Worm (Caenorhabditis elegans) whole organism, L3 larva: ENCODE data around the gene ZK930.7.

ENCODE experiments used
- R02D3.7 ChIP-seq: fragments of 150-350 bp; optimal IDR thresholded peaks from 2 replicates; lab custom pipeline; 2014; ENCODE audit warnings: missing biosample characterization, missing genetic modification characterization
- ZK546.5 ChIP-seq: sonication (generic microtip); optimal IDR thresholded peaks from 2 replicates; lab custom pipeline; 2017; ENCODE audit warnings: missing biosample characterization, missing genetic modification characterization
- ama-1 ChIP-seq: fragments of 150-350 bp; optimal IDR thresholded peaks from 2 replicates; lab custom pipeline; 2018
- ceh-16 ChIP-seq: sonication (generic microtip); optimal IDR thresholded peaks from 2 replicates; lab custom pipeline; 2017; ENCODE audit warnings: missing biosample characterization, missing genetic modification characterization
- ceh-9 ChIP-seq: sonication (generic microtip); optimal IDR thresholded peaks from 2 replicates; lab custom pipeline; 2018; ENCODE audit warnings: missing biosample characterization, missing genetic modification characterization
- egl-5 ChIP-seq: fragments of 150-350 bp; optimal IDR thresholded peaks from 2 replicates; lab custom pipeline; 2017; ENCODE audit warnings: missing biosample characterization, missing genetic modification reagents, missing genetic modification characterization, inconsistent platforms
- elt-2 ChIP-seq: sonication (generic microtip); optimal IDR thresholded peaks from 2 replicates; lab custom pipeline; 2016; ENCODE audit warnings: missing genetic modification reagents, mild to moderate bottlenecking, missing genetic modification characterization, missing compliant biosample characterization
- elt-3 ChIP-seq, 3 experiments: fragments of 150-350 bp in 1 of 3; sonication (generic microtip) in 2 of 3; optimal IDR thresholded peaks; 2 replicates in 2 of 3; 4 replicates in 1 of 3; lab custom pipeline; 2014 to 2017; ENCODE audit warnings: missing biosample characterization in 3 of 3, missing genetic modification characterization in 3 of 3
- fkh-2 ChIP-seq: fragments of 150-350 bp; optimal IDR thresholded peaks from 2 replicates; lab custom pipeline; 2014; ENCODE audit warnings: missing biosample characterization, missing genetic modification reagents, missing genetic modification characterization
- hmg-11 ChIP-seq: sonication (generic microtip); optimal IDR thresholded peaks from 2 replicates; lab custom pipeline; 2016; ENCODE audit warnings: missing genetic modification characterization, missing compliant biosample characterization
- jun-1 ChIP-seq: fragments of 150-350 bp; optimal IDR thresholded peaks from 2 replicates; lab custom pipeline; 2014; ENCODE audit warnings: missing biosample characterization, missing genetic modification reagents, missing genetic modification characterization
- lin-15B ChIP-seq: fragments of 150-350 bp; optimal IDR thresholded peaks from 2 replicates; lab custom pipeline; 2014; ENCODE audit warnings: missing biosample characterization, missing genetic modification characterization
- lin-39 ChIP-seq: fragments of 150-350 bp; optimal IDR thresholded peaks from 2 replicates; lab custom pipeline; 2018; ENCODE audit warnings: missing biosample characterization, missing genetic modification reagents, missing genetic modification characterization
- nfya-1 ChIP-seq: sonication (generic microtip); optimal IDR thresholded peaks from 2 replicates; lab custom pipeline; 2017; ENCODE audit warnings: missing genetic modification characterization, mild to moderate bottlenecking, missing compliant biosample characterization, antibody characterized with exemption, moderate library complexity; ENCODE audit not compliant: insufficient read depth
- nhr-12 ChIP-seq: fragments of 150-350 bp; optimal IDR thresholded peaks from 2 replicates; lab custom pipeline; 2014; ENCODE audit warnings: missing biosample characterization, missing genetic modification characterization
- nhr-23 ChIP-seq: fragments of 150-350 bp; optimal IDR thresholded peaks from 2 replicates; lab custom pipeline; 2014; ENCODE audit warnings: missing biosample characterization, missing genetic modification reagents, missing genetic modification characterization
- nhr-28 ChIP-seq: fragments of 150-350 bp; optimal IDR thresholded peaks from 2 replicates; lab custom pipeline; 2014; ENCODE audit warnings: missing biosample characterization, missing genetic modification characterization
- nhr-43 ChIP-seq: sonication (generic microtip); optimal IDR thresholded peaks from 2 replicates; lab custom pipeline; 2016; ENCODE audit warnings: mild to moderate bottlenecking, missing genetic modification characterization, missing compliant biosample characterization; ENCODE audit not compliant: poor library complexity, severe bottlenecking
- nhr-67 ChIP-seq: fragments of 150-350 bp; optimal IDR thresholded peaks from 2 replicates; lab custom pipeline; 2014; ENCODE audit warnings: missing biosample characterization, missing genetic modification characterization
- pha-4 ChIP-seq: fragments of 150-350 bp; optimal IDR thresholded peaks from 2 replicates; lab custom pipeline; 2014; ENCODE audit warnings: missing biosample characterization, missing genetic modification reagents, missing genetic modification characterization
- skn-1 ChIP-seq: fragments of 150-350 bp; optimal IDR thresholded peaks from 2 replicates; lab custom pipeline; 2014; ENCODE audit warnings: missing biosample characterization, missing genetic modification characterization
- tbx-2 ChIP-seq: sonication (generic microtip); optimal IDR thresholded peaks from 2 replicates; lab custom pipeline; 2016; ENCODE audit warnings: mild to moderate bottlenecking, missing genetic modification characterization, missing compliant biosample characterization
- unc-39 ChIP-seq: sonication (generic microtip); optimal IDR thresholded peaks from 4 replicates; lab custom pipeline; 2017; ENCODE audit warnings: missing biosample characterization, missing genetic modification characterization
- ztf-4 ChIP-seq: fragments of 150-350 bp; optimal IDR thresholded peaks from 2 replicates; lab custom pipeline; 2014; ENCODE audit warnings: missing biosample characterization, missing genetic modification characterization

Gene ZK930.7

DNA sequence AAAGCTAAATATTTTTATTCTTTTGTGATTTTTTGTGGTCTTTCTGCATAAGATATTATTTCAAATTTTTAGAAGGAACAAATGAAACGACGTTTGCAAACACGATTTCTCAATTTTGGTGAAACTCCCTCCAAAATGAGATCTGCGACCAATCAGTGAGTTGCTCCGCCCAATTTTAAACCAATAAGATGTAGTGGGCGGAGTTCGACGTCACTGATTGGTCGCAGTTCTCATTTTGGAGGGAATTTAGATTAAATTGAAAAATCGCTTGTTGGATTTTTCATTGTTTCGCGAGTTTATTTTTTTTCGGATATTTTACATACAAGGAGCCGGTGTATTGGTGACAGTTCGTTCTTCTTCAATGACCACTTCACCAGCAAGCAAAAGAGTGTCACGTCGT lies 3.8 kb upstream of the ZK930.7 start:
- peak; percentile 97 for TF ChIP-seq nfya-1 (tag; lab: Kevin White, UChicago)
- no peak for TF ChIP-seq nhr-43

DNA sequence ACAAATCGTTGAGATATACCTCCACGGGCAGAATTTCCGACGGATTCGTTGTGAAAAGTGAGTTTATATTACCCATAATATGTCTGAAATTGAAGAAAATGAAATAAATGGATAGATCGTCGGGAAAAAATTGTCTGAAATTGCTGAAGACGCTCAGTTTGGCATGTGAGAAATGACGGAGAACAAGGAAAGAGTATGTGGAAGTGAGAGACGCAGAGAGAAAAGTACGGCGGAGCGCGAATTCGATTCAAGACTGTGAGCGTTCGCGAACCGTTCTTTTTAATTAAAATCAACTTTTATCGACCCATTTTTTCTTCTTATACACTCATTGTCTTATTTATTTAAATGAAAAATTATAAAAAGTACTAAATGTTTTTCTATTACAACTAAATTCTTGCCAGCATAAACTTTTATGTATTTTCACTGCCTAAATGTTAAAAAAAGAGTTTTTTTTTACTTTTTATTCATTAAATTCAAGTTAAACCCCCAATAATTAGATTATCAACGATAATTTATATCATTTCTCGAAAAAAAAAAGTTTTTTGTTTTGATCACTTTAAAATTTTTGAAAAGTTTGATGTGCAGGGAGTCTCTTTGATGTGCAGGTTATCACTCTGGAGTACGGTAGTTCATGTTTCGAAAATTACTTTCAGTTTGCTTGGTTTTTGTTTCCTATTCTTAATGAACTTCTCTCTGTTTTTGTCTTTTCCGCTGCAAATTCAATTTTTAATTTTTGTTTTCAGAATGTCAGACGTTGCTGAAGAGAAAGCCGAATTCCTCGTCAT lies 1.6 kb downstream of the ZK930.7 start, which contains the start of the genes vps-15 and hmg-12:
Gene vps-15, minus strand, starts transcription at position 83 of the 785 bp plus-strand sequence.
Gene hmg-12, plus strand, starts transcription at position 744 of the 785 bp plus-strand sequence.
- TF ChIP-seq egl-5 (no peak), ZK546.5 (tag; lab: Kevin White, UChicago) (peak; percentile 11), nfya-1 (tag; lab: Kevin White, UChicago) (peak; percentile 24), lin-15B (tag; lab: Kevin White, UChicago) (peak; percentile 54), hmg-11 (tag; lab: Kevin White, UChicago) (peak; percentile 67)
- TF ChIP-seq, all 47 proteins: peak for 4

DNA sequence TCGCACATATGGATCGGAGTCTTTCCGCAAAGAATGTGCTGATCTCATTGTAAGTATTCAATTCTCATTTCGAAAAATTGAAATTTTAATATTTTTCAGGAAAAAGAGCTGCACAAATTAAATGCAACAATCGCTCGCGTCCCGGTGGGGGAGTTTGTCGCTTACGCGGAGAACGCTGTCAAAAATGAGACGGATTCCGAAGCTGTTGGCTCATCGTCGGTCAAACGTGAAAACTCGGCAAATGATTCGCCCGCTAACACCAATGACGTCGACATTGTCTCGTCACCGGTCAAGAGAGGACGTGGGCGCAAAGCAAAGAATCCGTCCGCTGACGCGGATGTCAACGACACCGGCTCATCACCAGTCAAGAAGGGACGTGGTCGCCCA lies 2.1 kb downstream of the ZK930.7 start:
- TF ChIP-seq jun-1 (tag; lab: Kevin White, UChicago) (no peak), nfya-1 (tag; lab: Kevin White, UChicago) (no peak), ztf-4 (tag; lab: Kevin White, UChicago) (no peak), nhr-28 (tag; lab: Kevin White, UChicago) (no peak), tbx-2 (tag; lab: Kevin White, UChicago) (no peak), ceh-9 (tag; lab: Kevin White, UChicago) (no peak), nhr-23 (tag; lab: Kevin White, UChicago) (no peak), fkh-2 (no peak)

DNA sequence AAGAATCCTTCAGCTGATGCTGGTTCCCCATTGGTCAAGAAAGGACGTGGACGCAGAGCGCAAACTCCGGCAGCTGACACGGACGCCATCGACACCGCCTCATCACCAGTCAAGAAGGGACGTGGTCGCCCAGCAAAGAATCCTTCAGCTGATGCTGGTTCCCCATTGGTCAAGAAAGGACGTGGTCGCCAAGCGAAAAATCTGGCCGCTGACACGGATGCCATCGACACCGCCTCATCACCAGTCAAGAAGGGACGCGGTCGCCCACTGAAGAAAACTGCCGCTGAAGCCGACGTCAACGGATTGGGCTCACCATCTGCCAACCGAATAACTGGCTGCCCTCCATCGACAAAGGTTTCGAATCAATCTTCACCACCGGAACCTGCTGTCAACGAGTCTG lies 2.5 kb downstream of the ZK930.7 start:
- TF ChIP-seq skn-1 (tag; lab: Kevin White, UChicago) (no peak), unc-39 (tag; lab: Kevin White, UChicago) (no peak), nhr-23 (tag; lab: Kevin White, UChicago) (no peak), lin-39 (tag; lab: Kevin White, UChicago) (no peak), nhr-43 (no peak)
- TF ChIP-seq, all 47 proteins: peak for 0

DNA sequence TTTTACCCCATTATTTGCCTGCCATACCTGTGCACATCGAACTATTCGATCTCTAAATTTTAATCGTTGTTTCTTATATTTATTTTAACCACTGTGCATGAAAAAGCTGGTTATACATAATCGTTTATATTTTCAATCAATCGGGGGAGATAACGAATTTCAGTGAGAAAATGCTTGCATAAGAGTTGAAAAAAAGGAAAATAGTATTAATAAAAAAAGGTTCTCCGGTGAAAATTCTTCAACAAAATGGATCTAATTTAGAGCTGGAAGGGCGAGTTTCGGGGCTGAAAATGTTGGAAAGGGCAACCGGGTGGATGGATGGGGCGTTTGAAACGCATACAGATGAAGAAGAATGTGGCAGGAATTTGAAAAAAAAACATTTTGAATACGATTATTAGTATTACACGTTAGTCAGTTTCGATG lies 3.1 kb downstream of the ZK930.7 start:
- peak; percentile 57 for TF ChIP-seq ama-1
- no peak for TF ChIP-seq nhr-12
- TF ChIP-seq, all 47 proteins: peak for 1

DNA sequence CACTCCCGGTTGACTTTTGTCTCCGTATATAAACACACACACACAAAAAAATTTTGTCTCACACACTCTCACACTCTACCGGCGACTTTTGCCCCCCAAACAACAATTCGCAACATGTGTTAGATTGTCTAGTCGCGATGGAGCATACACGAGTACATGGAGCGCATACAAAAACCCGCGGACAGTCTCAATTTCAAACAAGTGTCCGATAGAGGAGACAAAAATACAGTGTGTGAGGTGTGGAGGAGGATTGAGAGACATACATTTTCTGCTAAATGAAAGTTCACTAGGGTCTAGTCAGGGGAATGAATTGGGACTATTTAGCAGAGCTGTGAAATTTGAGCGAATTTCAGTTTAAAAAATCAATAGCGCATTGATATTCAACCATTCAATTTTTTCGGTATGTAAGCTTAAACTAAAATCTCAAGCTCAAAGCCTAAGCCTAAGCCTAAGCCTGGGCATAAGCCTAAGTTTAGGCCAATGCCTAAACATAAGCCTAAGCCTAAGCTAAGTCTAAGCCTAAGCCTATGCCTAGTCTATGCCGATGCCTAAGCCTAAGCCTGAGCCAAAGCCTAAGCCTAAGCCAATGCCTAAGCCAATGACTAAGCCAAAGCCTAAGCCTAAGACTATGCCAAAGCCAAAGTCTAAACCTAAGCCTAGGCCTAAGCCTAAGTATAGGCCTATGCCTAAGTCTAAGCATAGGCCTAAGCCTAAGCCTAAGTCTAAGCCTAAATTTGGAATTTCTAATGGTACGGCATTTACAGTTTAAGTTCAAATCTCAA lies 8.5 kb downstream of the ZK930.7 start:
- TF ChIP-seq unc-39 (tag; lab: Kevin White, UChicago) (no peak), pha-4 (tag; lab: Kevin White, UChicago) (peak; percentile 73), lin-15B (tag; lab: Kevin White, UChicago) (no peak)

DNA sequence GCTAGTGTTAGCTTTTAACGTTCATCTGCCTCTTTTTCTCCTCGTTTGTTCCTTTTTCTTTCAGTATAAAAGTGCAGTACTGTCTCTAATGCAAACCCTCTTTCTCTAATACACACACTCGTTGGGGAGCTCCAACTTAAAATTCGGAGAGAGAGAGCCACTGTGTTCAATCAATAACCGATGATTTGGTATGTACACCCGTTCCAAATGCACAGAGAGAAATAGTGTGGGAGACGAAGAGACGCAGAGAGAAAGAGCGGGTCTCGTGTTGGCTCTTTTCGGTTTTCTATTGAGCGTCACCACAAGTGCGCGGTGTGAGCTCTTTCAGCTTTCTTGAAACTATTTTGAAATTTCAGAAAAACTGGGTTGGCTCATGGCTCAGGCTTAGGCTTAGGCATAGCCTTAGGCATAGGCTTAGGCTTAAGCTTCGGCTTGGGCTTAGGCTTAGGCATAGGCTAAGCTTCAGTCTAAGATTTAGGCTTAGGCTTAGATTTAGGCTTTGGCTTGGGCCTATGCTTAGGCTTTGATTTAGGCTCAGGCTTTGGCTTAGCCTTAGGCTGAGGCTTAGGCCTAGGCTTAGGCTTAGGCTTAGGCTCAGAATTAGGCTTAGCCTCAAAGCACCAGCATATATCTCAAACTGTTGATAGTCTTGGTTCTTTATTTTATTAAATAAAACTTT lies 9.4 kb downstream of the ZK930.7 start:
- TF ChIP-seq ztf-4 (tag; lab: Kevin White, UChicago) (no peak), pha-4 (tag; lab: Kevin White, UChicago) (peak; percentile 66)

DNA sequence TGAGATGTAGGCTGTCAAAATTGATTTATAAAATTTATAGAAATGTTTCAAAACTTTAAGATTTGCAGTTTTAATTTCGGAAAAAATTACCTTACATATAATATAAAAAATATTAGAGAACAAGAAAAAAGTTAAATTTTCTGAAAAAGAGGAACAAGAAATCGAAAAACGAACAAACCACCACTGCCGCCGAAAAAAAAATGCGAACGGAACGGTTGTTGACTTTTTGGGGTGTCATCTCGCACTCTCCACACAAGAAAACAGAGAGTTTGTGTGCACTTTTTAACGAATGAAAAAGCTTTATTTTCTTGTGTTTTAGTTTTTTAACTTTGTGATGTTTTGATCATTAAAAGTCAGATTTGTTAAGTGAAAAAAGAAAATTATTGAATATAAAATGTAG lies 10.8 kb downstream of the ZK930.7 start:
- TF ChIP-seq ceh-16 (no peak), elt-3 (tag; optimal IDR thresholded peaks at IDR 0.05; lab: Kevin White, UChicago) (no peak), pha-4 (tag; lab: Kevin White, UChicago) (peak; percentile 59), nhr-67 (tag; lab: Kevin White, UChicago) (no peak), lin-39 (tag; lab: Kevin White, UChicago) (no peak), R02D3.7 (tag; lab: Kevin White, UChicago) (no peak), elt-2 (tag; lab: Kevin White, UChicago) (no peak)
